Fruit fly (Drosophila melanogaster): ENCODE data around the gene CG12065.

Gene CG12065

DNA sequence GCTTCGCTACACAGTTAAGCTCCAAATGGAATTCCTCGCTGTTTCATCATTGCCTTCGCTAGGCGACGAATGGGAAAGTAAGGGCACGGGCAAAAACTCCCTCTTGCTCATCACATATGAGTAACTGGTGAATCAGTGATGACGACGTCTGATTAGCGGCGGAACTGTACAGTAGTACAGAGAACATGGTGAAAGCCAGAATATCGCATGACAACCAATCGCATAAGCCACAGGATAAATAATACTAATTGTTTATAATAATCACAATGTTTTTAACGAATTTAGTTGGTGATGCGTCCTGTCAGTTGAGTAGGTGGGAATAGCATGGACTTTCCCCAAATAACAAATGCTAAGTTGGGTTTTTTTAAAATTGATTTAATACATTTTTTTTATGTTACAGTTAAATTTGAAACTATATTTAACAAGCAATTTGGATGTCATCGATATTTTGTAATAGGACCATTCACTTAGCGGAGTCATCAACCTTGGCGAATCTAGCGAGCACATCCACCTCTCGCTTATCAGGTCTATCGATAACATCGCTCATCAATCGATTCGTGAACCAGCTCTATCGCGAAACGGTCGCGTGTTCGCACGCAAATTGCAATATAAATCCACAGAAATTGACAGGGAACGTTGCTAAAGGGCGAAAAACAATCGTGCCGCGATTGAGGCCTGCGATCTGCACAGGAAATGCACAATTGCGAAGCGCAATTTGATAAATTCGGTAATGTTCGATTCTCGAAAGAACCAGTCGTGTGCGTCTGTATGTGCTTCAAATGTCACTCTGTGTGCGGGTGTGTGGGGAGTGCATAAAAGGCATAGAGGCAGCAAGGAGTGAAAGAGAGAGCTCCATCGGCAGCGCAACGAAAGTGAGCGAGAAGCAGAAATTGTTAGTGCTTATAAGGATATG lies 13.8 kb upstream of the CG12065 start, which contains the start of the genes CG12112 and Trf4-1 (continued):
- TF ChIP-seq nau (GFP tag; optimal IDR thresholded peaks at IDR 0.05) (no peak), CG17361 (GFP tag; IDR thresholded peaks at IDR 0.05) (peak; percentile 51; the same call in 1 of the 3 replicates), chif (GFP tag; optimal IDR thresholded peaks at IDR 0.05) (no peak), CHES-1-like (GFP tag; optimal IDR thresholded peaks at IDR 0.05) (no peak), CG32532 (GFP tag; IDR thresholded peaks at IDR 0.05) (no peak; the same call in 1 of the 2 replicates), Neu2 (GFP tag; optimal IDR thresholded peaks at IDR 0.05; ENCODE audit: borderline replicate concordance) (no peak), cg (GFP tag; optimal IDR thresholded peaks at IDR 0.05) (peak; percentile 75), lola (GFP tag; optimal IDR thresholded peaks at IDR 0.05) (peak in 1 of 3 experiments; percentile 24), bowl (GFP tag; IDR thresholded peaks at IDR 0.05) (no peak), gem (tag; optimal IDR thresholded peaks at IDR 0.05) (peak; percentile 27), Lpt (GFP tag; optimal IDR thresholded peaks at IDR 0.05) (no peak), fd64A (GFP tag; optimal IDR thresholded peaks at IDR 0.05) (no peak), CG14965 (GFP tag; optimal IDR thresholded peaks at IDR 0.05; ENCODE audit: borderline replicate concordance) (no peak), CG17359 (tag; optimal IDR thresholded peaks at IDR 0.05) (no peak), CG10267 (tag; optimal IDR thresholded peaks at IDR 0.05) (peak; percentile 53), ranshi (GFP tag; IDR thresholded peaks at IDR 0.05) (no peak), CG11398 (GFP tag; optimal IDR thresholded peaks at IDR 0.05) (no peak), stwl (tag; optimal IDR thresholded peaks at IDR 0.05) (peak; percentile 29), luna (GFP tag; optimal IDR thresholded peaks at IDR 0.05) (no peak), gt (GFP tag; IDR thresholded peaks at IDR 0.05) (no peak), Sry-δ (GFP tag; optimal IDR thresholded peaks at IDR 0.05) (peak; percentile 91), CG6765 (GFP tag; optimal IDR thresholded peaks at IDR 0.05) (no peak), tgo (GFP tag; IDR thresholded peaks at IDR 0.05) (no peak), ab (GFP tag; optimal IDR thresholded peaks at IDR 0.05) (no peak), ato (GFP tag; IDR thresholded peaks at IDR 0.05; ENCODE audit: partially characterized antibody) (peak; percentile 50; the same call in 1 of the 2 replicates), sens-2 (GFP tag; IDR thresholded peaks at IDR 0.05) (no peak), CG10366 (GFP tag; IDR thresholded peaks at IDR 0.05) (no peak), nerfin-1 (tag; optimal IDR thresholded peaks at IDR 0.05) (peak; percentile 12), CG1024 (GFP tag; IDR thresholded peaks at IDR 0.05) (no peak), z (GFP tag; IDR thresholded peaks at IDR 0.05) (no peak), CG10431 (GFP tag; optimal IDR thresholded peaks at IDR 0.05) (no peak), Max (GFP tag; optimal IDR thresholded peaks at IDR 0.05) (peak; percentile 31), CrebB (tag; optimal IDR thresholded peaks at IDR 0.05) (no peak), CG32767 (GFP tag; IDR thresholded peaks at IDR 0.05) (no peak), CG31441 (GFP tag; IDR thresholded peaks at IDR 0.05) (peak; percentile 35; the same call in 1 of the 2 replicates), dimm (GFP tag; IDR thresholded peaks at IDR 0.05) (no peak), esg (GFP tag; conservative IDR thresholded peaks at IDR 0.05) (no peak), Poxn (GFP tag; IDR thresholded peaks at IDR 0.05) (no peak), Eip74EF (GFP tag; optimal IDR thresholded peaks at IDR 0.05) (no peak), Vsx1 (GFP tag; optimal IDR thresholded peaks at IDR 0.05) (no peak), inv (GFP tag; IDR thresholded peaks at IDR 0.05; ENCODE audit: partially characterized antibody) (peak; percentile 76), CG43689 (GFP tag; IDR thresholded peaks at IDR 0.05) (no peak), trh (GFP tag; optimal IDR thresholded peaks at IDR 0.05) (no peak), CG4854 (GFP tag; optimal IDR thresholded peaks at IDR 0.05) (no peak), HmgZ (tag; optimal IDR thresholded peaks at IDR 0.05) (peak; percentile 27), sr (GFP tag; IDR thresholded peaks at IDR 0.05) (no peak), HLH54F (GFP tag; optimal IDR thresholded peaks at IDR 0.05) (no peak), CkIIα-i1 (GFP tag; IDR thresholded peaks at IDR 0.05) (no peak), Atf3 (GFP tag; optimal IDR thresholded peaks at IDR 0.05) (no peak)

All from whole organism, embryonic.